Fruit fly (Drosophila melanogaster) whole organism, embryonic: Measurements from ENCODE around the gene CG32686.

Source experiments
- ATbp ChIP-seq: fragments of 200-800 bp; sonication (Bioruptor generic); optimal IDR thresholded peaks from 2 replicates; lab custom pipeline; 2017; ENCODE audit warnings: missing biosample characterization, mild to moderate bottlenecking, missing genetic modification characterization, missing genetic modification reagents
- Adf1 ChIP-seq: fragments of 200-800 bp; sonication (Bioruptor generic); IDR thresholded peaks from 2 replicates; pipeline ENCODE4 v1.3.6; 2022; ENCODE audit warnings: missing biosample characterization, missing genetic modification characterization
- CG10462 ChIP-seq: fragments of 200-800 bp; sonication (Bioruptor generic); optimal IDR thresholded peaks from 2 replicates; lab custom pipeline; 2016; ENCODE audit warnings: missing biosample characterization, missing genetic modification characterization
- CG10979 ChIP-seq: fragments of 200-800 bp; sonication (Bioruptor generic); optimal IDR thresholded peaks from 2 replicates; lab custom pipeline; 2018; ENCODE audit warnings: missing biosample characterization, mild to moderate bottlenecking, missing genetic modification characterization, moderate library complexity
- CG12744 ChIP-seq: fragments of 200-800 bp; sonication (Bioruptor generic); optimal IDR thresholded peaks from 2 replicates; lab custom pipeline; 2016; ENCODE audit warnings: missing biosample characterization, missing genetic modification characterization
- CG15011 ChIP-seq: fragments of 200-800 bp; sonication (Bioruptor generic); optimal IDR thresholded peaks from 3 replicates; lab custom pipeline; 2018; ENCODE audit warnings: missing biosample characterization, mild to moderate bottlenecking, missing genetic modification characterization
- CG2120 ChIP-seq: fragments of 200-800 bp; sonication (Bioruptor generic); optimal IDR thresholded peaks from 3 replicates; lab custom pipeline; 2016; ENCODE audit warnings: missing biosample characterization, missing genetic modification characterization
- CG2678 ChIP-seq: fragments of 200-800 bp; sonication (Bioruptor generic); optimal IDR thresholded peaks from 3 replicates; lab custom pipeline; 2019; ENCODE audit warnings: missing biosample characterization, mild to moderate bottlenecking, missing genetic modification characterization, moderate library complexity
- CG30431 ChIP-seq: fragments of 200-800 bp; sonication (Bioruptor generic); optimal IDR thresholded peaks from 2 replicates; lab custom pipeline; 2017; ENCODE audit warnings: missing biosample characterization, missing genetic modification characterization
- CG32772 ChIP-seq: fragments of 200-800 bp; sonication (Bioruptor generic); IDR thresholded peaks from 2 replicates; pipeline ENCODE4 v1.3.6; 2022; ENCODE audit warnings: missing biosample characterization, missing genetic modification characterization
- CG3281 ChIP-seq: fragments of 200-800 bp; sonication (Bioruptor generic); optimal IDR thresholded peaks from 3 replicates; lab custom pipeline; 2017; ENCODE audit warnings: missing biosample characterization, mild to moderate bottlenecking, missing genetic modification characterization
- CG4328 ChIP-seq: fragments of 200-800 bp; sonication (Bioruptor generic); optimal IDR thresholded peaks from 3 replicates; lab custom pipeline; 2017; ENCODE audit warnings: missing biosample characterization, missing genetic modification reagents, missing genetic modification characterization
- CG4707 ChIP-seq: fragments of 200-800 bp; sonication (Bioruptor generic); optimal IDR thresholded peaks from 2 replicates; lab custom pipeline; 2018; ENCODE audit warnings: missing biosample characterization, mild to moderate bottlenecking, missing genetic modification characterization, moderate library complexity
- CG4730 ChIP-seq: fragments of 200-800 bp; sonication (Bioruptor generic); IDR thresholded peaks from 2 replicates; pipeline ENCODE4 v1.3.6; 2022; ENCODE audit warnings: missing biosample characterization, missing genetic modification characterization
- CG5953 ChIP-seq: fragments of 200-800 bp; sonication (Bioruptor generic); IDR thresholded peaks from 2 replicates; pipeline ENCODE4 v1.3.6; 2022; ENCODE audit warnings: missing biosample characterization, missing genetic modification characterization
- CG6689 ChIP-seq: fragments of 200-800 bp; sonication (Bioruptor generic); IDR thresholded peaks from 2 replicates; pipeline ENCODE4 v1.3.6; 2022; ENCODE audit warnings: missing biosample characterization, missing genetic modification characterization
- CG8290 ChIP-seq, 3 experiments: fragments of 200-800 bp; sonication (Bioruptor generic); optimal IDR thresholded peaks; 2 replicates each; lab custom pipeline; 2016 to 2019; ENCODE audit warnings: missing biosample characterization in 3 of 3, missing genetic modification characterization in 3 of 3, mild to moderate bottlenecking in 2 of 3, moderate library complexity in 1 of 3
- CG9727 ChIP-seq: fragments of 200-800 bp; sonication (Bioruptor generic); optimal IDR thresholded peaks from 3 replicates; lab custom pipeline; 2017; ENCODE audit warnings: missing biosample characterization, mild to moderate bottlenecking, missing genetic modification characterization
- D19B ChIP-seq: fragments of 200-800 bp; sonication (Bioruptor generic); optimal IDR thresholded peaks from 2 replicates; lab custom pipeline; 2017; ENCODE audit warnings: missing biosample characterization, mild to moderate bottlenecking, missing genetic modification characterization
- Deaf1 ChIP-seq: fragments of 200-800 bp; optimal IDR thresholded peaks from 3 replicates; lab custom pipeline; 2019; ENCODE audit warnings: missing biosample characterization, mild to moderate bottlenecking, missing genetic modification characterization, moderate library complexity
- Dfd ChIP-seq, 2 experiments: fragments of >200 bp; optimal IDR thresholded peaks; 2 replicates each; lab custom pipeline; 2017; ENCODE audit warnings: missing biosample characterization in 2 of 2, missing genetic modification characterization in 2 of 2
- Drgx ChIP-seq: fragments of 200-800 bp; sonication (Bioruptor generic); IDR thresholded peaks from 2 replicates; pipeline ENCODE4 v1.3.6; 2022; ENCODE audit warnings: missing biosample characterization, missing genetic modification characterization
- Ets65A ChIP-seq: fragments of 200-800 bp; sonication (Bioruptor generic); peaks from one replicate; lab custom pipeline; 2016; ENCODE audit warnings: missing biosample characterization, missing genetic modification characterization
- Fer2 ChIP-seq: fragments of 200-800 bp; sonication (Bioruptor generic); optimal IDR thresholded peaks from 2 replicates; lab custom pipeline; 2018; ENCODE audit warnings: missing biosample characterization, mild to moderate bottlenecking, missing genetic modification characterization, moderate library complexity
- Fer3 ChIP-seq: fragments of 200-800 bp; sonication (Bioruptor generic); optimal IDR thresholded peaks from 2 replicates; lab custom pipeline; 2018; ENCODE audit warnings: missing biosample characterization, mild to moderate bottlenecking, missing genetic modification characterization, moderate library complexity
- GATAe ChIP-seq: fragments of 200-800 bp; sonication (Bioruptor generic); conservative IDR thresholded peaks from 2 replicates; pipeline ENCODE4 v1.3.6; 2022; ENCODE audit warnings: missing biosample characterization, missing genetic modification characterization
- H15 ChIP-seq: fragments of 200-800 bp; sonication (Bioruptor generic); IDR thresholded peaks from 3 replicates; pipeline ENCODE4 v1.3.6; 2022; ENCODE audit warnings: missing biosample characterization, missing genetic modification characterization
- Hsf ChIP-seq: fragments of 200-800 bp; sonication (Bioruptor generic); optimal IDR thresholded peaks from 3 replicates; lab custom pipeline; 2016; ENCODE audit warnings: missing biosample characterization, missing genetic modification characterization
- Lhr ChIP-seq: fragments of 200-800 bp; sonication (Bioruptor generic); optimal IDR thresholded peaks from 3 replicates; lab custom pipeline; 2017; ENCODE audit warnings: mild to moderate bottlenecking, missing biosample characterization, missing genetic modification reagents, missing genetic modification characterization
- Rx ChIP-seq: fragments of 200-800 bp; sonication (Bioruptor generic); IDR thresholded peaks from 2 replicates; pipeline ENCODE4 v1.3.6; 2022; ENCODE audit warnings: missing biosample characterization, missing genetic modification characterization
- Scr ChIP-seq: fragments of 200-800 bp; sonication (Bioruptor generic); IDR thresholded peaks from 2 replicates; pipeline ENCODE4 v1.3.6; 2022; ENCODE audit warnings: missing biosample characterization, missing genetic modification characterization; ENCODE audit not compliant: partially characterized antibody
- Sox102F ChIP-seq: fragments of 200-800 bp; sonication (Bioruptor generic); optimal IDR thresholded peaks from 2 replicates; lab custom pipeline; 2018; ENCODE audit warnings: missing biosample characterization, mild to moderate bottlenecking, missing genetic modification characterization, moderate library complexity
- Xbp1 ChIP-seq: fragments of 200-800 bp; sonication (Bioruptor generic); optimal IDR thresholded peaks from 3 replicates; lab custom pipeline; 2016; ENCODE audit warnings: missing biosample characterization, mild to moderate bottlenecking, missing genetic modification characterization
- YL-1 ChIP-seq: fragments of 200-800 bp; sonication (Bioruptor generic); optimal IDR thresholded peaks from 3 replicates; lab custom pipeline; 2017; ENCODE audit warnings: missing biosample characterization, mild to moderate bottlenecking, missing genetic modification characterization
- bsh ChIP-seq, 2 experiments: fragments of 200-800 bp; sonication (Bioruptor generic); optimal IDR thresholded peaks; 2 replicates each; lab custom pipeline; 2017 to 2018; ENCODE audit warnings: mild to moderate bottlenecking in 2 of 2, missing biosample characterization in 2 of 2, missing genetic modification characterization in 2 of 2, moderate library complexity in 1 of 2
- ci ChIP-seq: fragments of 200-800 bp; sonication (Bioruptor generic); IDR thresholded peaks from 3 replicates; pipeline ENCODE4 v1.3.6; 2022; ENCODE audit warnings: missing biosample characterization, missing genetic modification characterization
- crc ChIP-seq: fragments of 200-800 bp; sonication (Bioruptor generic); optimal IDR thresholded peaks from 2 replicates; lab custom pipeline; 2016; ENCODE audit warnings: missing biosample characterization, missing genetic modification characterization
- disco-r ChIP-seq: fragments of 200-800 bp; sonication (Bioruptor generic); optimal IDR thresholded peaks from 2 replicates; lab custom pipeline; 2016; ENCODE audit warnings: missing biosample characterization, missing genetic modification characterization
- fd64A ChIP-seq: fragments of 200-800 bp; sonication (Bioruptor generic); optimal IDR thresholded peaks from 3 replicates; lab custom pipeline; 2018; ENCODE audit warnings: missing biosample characterization, mild to moderate bottlenecking, missing genetic modification characterization
- ham ChIP-seq: fragments of 200-800 bp; sonication (Bioruptor generic); IDR thresholded peaks from 2 replicates; pipeline ENCODE4 v1.3.6; 2022; ENCODE audit warnings: missing biosample characterization, missing genetic modification characterization
- hth ChIP-seq: fragments of >200 bp; optimal IDR thresholded peaks from 2 replicates; lab custom pipeline; 2017; ENCODE audit warnings: inconsistent platforms
- knrl ChIP-seq: fragments of 200-800 bp; sonication (Bioruptor generic); IDR thresholded peaks from 3 replicates; pipeline ENCODE4 v1.3.6; 2022; ENCODE audit warnings: missing biosample characterization, missing genetic modification characterization; ENCODE audit not compliant: partially characterized antibody
- org-1 ChIP-seq: fragments of 200-800 bp; sonication (Bioruptor generic); optimal IDR thresholded peaks from 2 replicates; lab custom pipeline; 2017; ENCODE audit warnings: missing biosample characterization, missing genetic modification characterization
- pan ChIP-seq, 4 experiments: fragments of >200 bp in 3 of 4; fragments of 200-800 bp in 1 of 4; sonication (Bioruptor generic) in 1 of 4; optimal IDR thresholded peaks in 3 of 4; IDR thresholded peaks in 1 of 4; 2 replicates each; pipeline versions ENCODE4 v1.3.6 to Lab custom; 2017 to 2022; ENCODE audit warnings: missing biosample characterization in 2 of 4, missing genetic modification characterization in 2 of 4, mixed read lengths in 1 of 4
- pita ChIP-seq: fragments of 200-800 bp; sonication (Bioruptor generic); optimal IDR thresholded peaks from 2 replicates; lab custom pipeline; 2017; ENCODE audit warnings: missing biosample characterization, mild to moderate bottlenecking, missing genetic modification characterization
- rib ChIP-seq: fragments of 200-800 bp; sonication (Bioruptor generic); IDR thresholded peaks from 2 replicates; pipeline ENCODE4 v1.3.6; 2022; ENCODE audit warnings: missing biosample characterization, missing genetic modification characterization
- shn ChIP-seq: fragments of 200-800 bp; sonication (Bioruptor generic); optimal IDR thresholded peaks from 3 replicates; lab custom pipeline; 2016; ENCODE audit warnings: missing biosample characterization, missing genetic modification characterization
- slp2 ChIP-seq: fragments of 200-800 bp; sonication (Bioruptor generic); optimal IDR thresholded peaks from 2 replicates; lab custom pipeline; 2016; ENCODE audit warnings: missing biosample characterization, missing genetic modification characterization
- tup ChIP-seq: fragments of 200-800 bp; sonication (Bioruptor generic); optimal IDR thresholded peaks from 2 replicates; lab custom pipeline; 2016; ENCODE audit warnings: missing biosample characterization, mild to moderate bottlenecking, missing genetic modification characterization, moderate library complexity
- yki ChIP-seq: fragments of >200 bp; optimal IDR thresholded peaks from 3 replicates; lab custom pipeline; 2018

Gene CG32686

dm6 chrX:10325567-10326345 lies 49.4 kb downstream of the CG32686 start, which contains the start of gene alpha-Man-Ia (continued):
- TF ChIP-seq CG6689 (GFP tag; lab: Robert Waterston, UW), result no peak
- no peak for TF ChIP-seq YL-1 (GFP tag; lab: Kevin White, UChicago)
- no peak for TF ChIP-seq CG4730 (GFP tag; lab: Robert Waterston, UW)
- no peak for TF ChIP-seq shn
- TF ChIP-seq Lhr (GFP tag; lab: Kevin White, UChicago), result peak; percentile 37
- no peak for TF ChIP-seq Scr (GFP tag; lab: Robert Waterston, UW)
- TF ChIP-seq pita, result no peak
- TF ChIP-seq Fer3 (tag; lab: Kevin White, UChicago), result no peak
- TF ChIP-seq CG2678, result peak; percentile 8
- no peak for TF ChIP-seq fd64A (GFP tag; lab: Kevin White, UChicago)
- TF ChIP-seq CG8290 (GFP tag; optimal IDR thresholded peaks at IDR 0.05; lab: Kevin White, UChicago), result no peak
- peak in 1 of 2 experiments; percentile 47 for TF ChIP-seq CG8290 (tag; optimal IDR thresholded peaks at IDR 0.05; lab: Kevin White, UChicago)
- TF ChIP-seq GATAe (GFP tag; lab: Robert Waterston, UW), result no peak
- no peak for TF ChIP-seq pan (optimal IDR thresholded peaks at IDR 0.05; lab: Kevin White, UChicago)
- TF ChIP-seq pan (GFP tag; optimal IDR thresholded peaks at IDR 0.05 in 1 of 2, IDR thresholded peaks at IDR 0.05 in 1 of 2), result no peak
- TF ChIP-seq org-1 (GFP tag; lab: Kevin White, UChicago), result no peak
- no peak for TF ChIP-seq CG10462 (GFP tag; lab: Kevin White, UChicago)
- no peak for TF ChIP-seq Rx
- TF ChIP-seq crc, result no peak
- TF ChIP-seq slp2 (GFP tag; lab: Kevin White, UChicago), result no peak
- no peak for TF ChIP-seq CG5953 (GFP tag; lab: Robert Waterston, UW)
- TF ChIP-seq CG2120, result peak; percentile 40
- no peak for TF ChIP-seq knrl
- no peak for TF ChIP-seq ci (GFP tag; lab: Robert Waterston, UW)
- TF ChIP-seq Dfd (GFP tag; optimal IDR thresholded peaks at IDR 0.05; lab: Kevin White, UChicago), result no peak
- no peak for TF ChIP-seq CG3281
- TF ChIP-seq rib, result no peak
- TF ChIP-seq yki (lab: Kevin White, UChicago), result no peak
- no peak for TF ChIP-seq CG12744 (GFP tag; lab: Kevin White, UChicago)
- TF ChIP-seq Hsf (GFP tag; lab: Kevin White, UChicago), result no peak
- no peak for TF ChIP-seq CG9727
- TF ChIP-seq hth, result no peak
- no peak for TF ChIP-seq Fer2 (tag; lab: Kevin White, UChicago)
- no peak for TF ChIP-seq ATbp (GFP tag; lab: Kevin White, UChicago)
- no peak for TF ChIP-seq CG15011 (GFP tag; lab: Kevin White, UChicago)
- TF ChIP-seq bsh (GFP tag; optimal IDR thresholded peaks at IDR 0.05; lab: Kevin White, UChicago), result no peak
- no peak for TF ChIP-seq Adf1 (GFP tag; lab: Robert Waterston, UW)
- no peak for TF ChIP-seq H15 (GFP tag; lab: Robert Waterston, UW)
- TF ChIP-seq CG4707 (GFP tag; lab: Kevin White, UChicago), result no peak
- no peak for TF ChIP-seq CG30431
- TF ChIP-seq Ets65A, result peak; percentile 92
- no peak for TF ChIP-seq ham (GFP tag; lab: Robert Waterston, UW)
- TF ChIP-seq Deaf1 (tag; lab: Kevin White, UChicago), result no peak
- no peak for TF ChIP-seq Drgx (GFP tag; lab: Robert Waterston, UW)
- no peak for TF ChIP-seq CG10979
- TF ChIP-seq Xbp1 (GFP tag; lab: Kevin White, UChicago), result peak; percentile 42
- TF ChIP-seq Sox102F (GFP tag; lab: Kevin White, UChicago), result no peak
- no peak for TF ChIP-seq CG4328 (GFP tag; lab: Kevin White, UChicago)
- no peak for TF ChIP-seq D19B (GFP tag; lab: Kevin White, UChicago)
- no peak for TF ChIP-seq CG32772 (GFP tag; lab: Robert Waterston, UW)
- no peak for TF ChIP-seq tup (GFP tag; lab: Kevin White, UChicago)
- no peak for TF ChIP-seq disco-r
